Fruit fly (Drosophila melanogaster) whole organism, prepupa: ENCODE results near the gene eIF3g1.

Source experiments
- Blimp-1 ChIP-seq: fragments of 200-800 bp; sonication (Bioruptor generic); optimal IDR thresholded peaks from 3 replicates; lab custom pipeline; 2017; ENCODE audit warnings: missing biosample characterization, missing genetic modification characterization, mild to moderate bottlenecking, moderate library complexity, missing genetic modification reagents
- CG10669 ChIP-seq: fragments of 200-800 bp; sonication (Bioruptor generic); optimal IDR thresholded peaks from 3 replicates; lab custom pipeline; 2018; ENCODE audit warnings: missing biosample characterization, mild to moderate bottlenecking, missing genetic modification characterization, moderate library complexity
- CG11762 ChIP-seq: fragments of 200-800 bp; sonication (Bioruptor generic); optimal IDR thresholded peaks from 3 replicates; lab custom pipeline; 2016; ENCODE audit warnings: missing biosample characterization, missing genetic modification characterization; ENCODE audit not compliant: insufficient read depth
- CG11902 ChIP-seq: fragments of 200-800 bp; sonication (Bioruptor generic); optimal IDR thresholded peaks from 3 replicates; lab custom pipeline; 2016; ENCODE audit warnings: missing biosample characterization, missing genetic modification characterization
- CG15336 ChIP-seq: fragments of 200-800 bp; sonication (Bioruptor generic); IDR thresholded peaks from 2 replicates; pipeline ENCODE4 v1.3.6; 2022; ENCODE audit warnings: missing biosample characterization, missing genetic modification characterization
- CG1621 ChIP-seq: fragments of 200-800 bp; sonication (Bioruptor generic); optimal IDR thresholded peaks from 3 replicates; lab custom pipeline; 2018; ENCODE audit warnings: missing biosample characterization, mild to moderate bottlenecking, missing genetic modification characterization
- CG3032 ChIP-seq: fragments of 200-800 bp; optimal IDR thresholded peaks from 2 replicates; lab custom pipeline; 2019; ENCODE audit warnings: missing biosample characterization, mild to moderate bottlenecking, missing genetic modification characterization, moderate library complexity
- CG31627 ChIP-seq: fragments of 200-800 bp; sonication (Bioruptor generic); optimal IDR thresholded peaks from 3 replicates; lab custom pipeline; 2016; ENCODE audit warnings: missing biosample characterization, missing genetic modification characterization
- CG32006 ChIP-seq: fragments of 200-800 bp; sonication (Bioruptor generic); optimal IDR thresholded peaks from 3 replicates; lab custom pipeline; 2017; ENCODE audit warnings: missing biosample characterization, mild to moderate bottlenecking, missing genetic modification characterization
- CG34406 ChIP-seq: fragments of 200-800 bp; sonication (Bioruptor generic); optimal IDR thresholded peaks from 3 replicates; lab custom pipeline; 2016; ENCODE audit warnings: missing biosample characterization, missing genetic modification characterization
- CG3919 ChIP-seq: fragments of 200-800 bp; sonication (Bioruptor generic); optimal IDR thresholded peaks from 3 replicates; lab custom pipeline; 2016; ENCODE audit warnings: missing biosample characterization, missing genetic modification characterization
- CG6163 ChIP-seq: fragments of 200-800 bp; sonication (Bioruptor generic); IDR thresholded peaks from 3 replicates; pipeline ENCODE4 v1.3.6; 2022; ENCODE audit warnings: missing biosample characterization, missing genetic modification characterization
- CG6276 ChIP-seq: fragments of 200-800 bp; sonication (Bioruptor generic); optimal IDR thresholded peaks from 2 replicates; lab custom pipeline; 2017; ENCODE audit warnings: missing biosample characterization, mild to moderate bottlenecking, missing genetic modification characterization
- CG6792 ChIP-seq: fragments of 200-800 bp; sonication (Bioruptor generic); optimal IDR thresholded peaks from 3 replicates; lab custom pipeline; 2016; ENCODE audit warnings: missing biosample characterization, missing genetic modification characterization
- CG6808 ChIP-seq: fragments of 200-800 bp; sonication (Bioruptor generic); optimal IDR thresholded peaks from 3 replicates; lab custom pipeline; 2017; ENCODE audit warnings: missing biosample characterization, missing genetic modification characterization, mild to moderate bottlenecking, moderate library complexity, missing genetic modification reagents
- CG6854 ChIP-seq: fragments of 200-800 bp; sonication (Bioruptor generic); optimal IDR thresholded peaks from 2 replicates; lab custom pipeline; 2017; ENCODE audit warnings: missing biosample characterization, mild to moderate bottlenecking, missing genetic modification characterization
- CG7368 ChIP-seq: fragments of 200-800 bp; sonication (Bioruptor generic); optimal IDR thresholded peaks from 3 replicates; lab custom pipeline; 2016; ENCODE audit warnings: missing biosample characterization, missing genetic modification characterization
- CG8119 ChIP-seq: fragments of 200-800 bp; sonication (Bioruptor generic); IDR thresholded peaks from 3 replicates; pipeline ENCODE4 v1.3.6; 2022; ENCODE audit warnings: missing biosample characterization, missing genetic modification characterization
- CG8632 ChIP-seq: fragments of 200-800 bp; sonication (Bioruptor generic); optimal IDR thresholded peaks from 3 replicates; lab custom pipeline; 2016; ENCODE audit warnings: missing biosample characterization, missing genetic modification characterization
- CG9139 ChIP-seq: fragments of 200-800 bp; sonication (Bioruptor generic); optimal IDR thresholded peaks from 3 replicates; lab custom pipeline; 2017; ENCODE audit warnings: missing biosample characterization, mild to moderate bottlenecking, missing genetic modification characterization
- Eip75B ChIP-seq: fragments of 200-800 bp; sonication (Bioruptor generic); optimal IDR thresholded peaks from 3 replicates; lab custom pipeline; 2016; ENCODE audit warnings: missing biosample characterization, missing genetic modification characterization
- Eip78C ChIP-seq: fragments of 200-800 bp; sonication (Bioruptor generic); peaks from one replicate; lab custom pipeline; 2016; ENCODE audit warnings: missing biosample characterization, missing genetic modification characterization
- Hr39 ChIP-seq: fragments of 200-800 bp; sonication (Bioruptor generic); optimal IDR thresholded peaks from 2 replicates; lab custom pipeline; 2016; ENCODE audit warnings: missing biosample characterization, missing genetic modification characterization
- Hr4 ChIP-seq: fragments of 200-800 bp; sonication (Bioruptor generic); optimal IDR thresholded peaks from 3 replicates; lab custom pipeline; 2016; ENCODE audit warnings: missing biosample characterization, missing genetic modification characterization
- OdsH ChIP-seq: fragments of 200-800 bp; sonication (Bioruptor generic); optimal IDR thresholded peaks from 3 replicates; lab custom pipeline; 2016; ENCODE audit warnings: missing biosample characterization, missing genetic modification characterization
- Sox102F ChIP-seq: fragments of 200-800 bp; sonication (Bioruptor generic); optimal IDR thresholded peaks from 2 replicates; lab custom pipeline; 2016; ENCODE audit warnings: missing biosample characterization, mild to moderate bottlenecking, missing genetic modification characterization
- Sox14 ChIP-seq: fragments of 200-800 bp; sonication (Bioruptor generic); optimal IDR thresholded peaks from 3 replicates; lab custom pipeline; 2016; ENCODE audit warnings: missing biosample characterization, missing genetic modification characterization
- achi ChIP-seq: fragments of 200-800 bp; sonication (Bioruptor generic); optimal IDR thresholded peaks from 3 replicates; lab custom pipeline; 2016; ENCODE audit warnings: missing biosample characterization, missing genetic modification characterization
- acj6 ChIP-seq: fragments of 200-800 bp; sonication (Bioruptor generic); optimal IDR thresholded peaks from 3 replicates; lab custom pipeline; 2016; ENCODE audit warnings: missing biosample characterization, missing genetic modification characterization
- dac ChIP-seq: fragments of 200-800 bp; sonication (Bioruptor generic); optimal IDR thresholded peaks from 2 replicates; lab custom pipeline; 2017; ENCODE audit warnings: missing biosample characterization, mild to moderate bottlenecking, missing genetic modification characterization
- dsx ChIP-seq: fragments of 200-800 bp; optimal IDR thresholded peaks from 3 replicates; lab custom pipeline; 2019; ENCODE audit warnings: missing biosample characterization, mild to moderate bottlenecking, missing genetic modification characterization, moderate library complexity; ENCODE audit not compliant: poor library complexity, severe bottlenecking
- eg ChIP-seq: fragments of 200-800 bp; sonication (Bioruptor generic); IDR thresholded peaks from 3 replicates; pipeline ENCODE4 v1.3.6; 2022; ENCODE audit warnings: missing biosample characterization, missing genetic modification characterization
- esn ChIP-seq: fragments of 200-800 bp; sonication (Bioruptor generic); optimal IDR thresholded peaks from 2 replicates; lab custom pipeline; 2016; ENCODE audit warnings: missing biosample characterization, mild to moderate bottlenecking, missing genetic modification characterization, moderate library complexity
- fd59A ChIP-seq: fragments of 200-800 bp; sonication (Bioruptor generic); optimal IDR thresholded peaks from 2 replicates; lab custom pipeline; 2017; ENCODE audit warnings: missing biosample characterization, mild to moderate bottlenecking, missing genetic modification characterization, missing genetic modification reagents
- net ChIP-seq: fragments of 200-800 bp; sonication (Bioruptor generic); optimal IDR thresholded peaks from 3 replicates; lab custom pipeline; 2016; ENCODE audit warnings: missing biosample characterization, missing genetic modification characterization
- pdm3 ChIP-seq: fragments of 200-800 bp; sonication (Bioruptor generic); optimal IDR thresholded peaks from 3 replicates; lab custom pipeline; 2016; ENCODE audit warnings: missing biosample characterization, missing genetic modification characterization
- salr ChIP-seq, 2 experiments: fragments of 200-800 bp; sonication (Bioruptor generic); optimal IDR thresholded peaks; 3 replicates each; lab custom pipeline; 2016 to 2018; ENCODE audit warnings: missing biosample characterization in 2 of 2, missing genetic modification characterization in 2 of 2, mild to moderate bottlenecking in 1 of 2
- spab ChIP-seq: fragments of 200-800 bp; sonication (Bioruptor generic); optimal IDR thresholded peaks from 2 replicates; lab custom pipeline; 2017; ENCODE audit warnings: missing biosample characterization, mild to moderate bottlenecking, missing genetic modification characterization, missing genetic modification reagents
- ss ChIP-seq, 2 experiments: fragments of 200-800 bp; sonication (Bioruptor generic); optimal IDR thresholded peaks; 2 replicates in 1 of 2; 3 replicates in 1 of 2; lab custom pipeline; 2017 to 2018; ENCODE audit warnings: mild to moderate bottlenecking in 2 of 2, missing biosample characterization in 2 of 2, missing genetic modification characterization in 2 of 2, moderate library complexity in 1 of 2
- svp ChIP-seq: fragments of 200-800 bp; sonication (Bioruptor generic); peaks from one replicate; lab custom pipeline; 2016; ENCODE audit warnings: missing biosample characterization, missing genetic modification characterization
- topi ChIP-seq: fragments of 200-800 bp; sonication (Bioruptor generic); optimal IDR thresholded peaks from 3 replicates; lab custom pipeline; 2016; ENCODE audit warnings: missing biosample characterization, missing genetic modification characterization
- vri ChIP-seq: fragments of 200-800 bp; sonication (Bioruptor generic); optimal IDR thresholded peaks from 3 replicates; lab custom pipeline; 2016; ENCODE audit warnings: missing biosample characterization, mild to moderate bottlenecking, missing genetic modification characterization

Gene eIF3g1

DNA sequence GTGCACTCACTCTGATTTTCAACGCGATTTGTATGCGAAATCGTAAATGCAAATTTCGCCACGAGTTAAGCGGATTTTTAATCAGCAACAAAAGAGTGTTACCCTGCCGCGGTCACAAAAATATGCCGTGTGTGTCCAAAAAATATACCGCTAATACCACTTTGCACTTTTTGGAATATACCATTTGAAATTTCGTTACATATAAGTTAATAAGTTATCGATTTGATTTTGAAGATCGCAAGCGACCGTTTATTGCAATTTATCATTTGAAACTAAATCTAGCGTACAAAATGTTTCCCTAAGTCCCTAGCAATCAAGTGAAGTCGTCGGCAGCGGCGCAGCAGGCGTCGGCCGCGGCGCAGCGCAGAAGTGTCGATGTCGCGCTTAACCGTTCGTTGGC lies at the start of gene eIF3g1:
Gene eIF3g1 (minus strand): TSS at position 101 of the 400 bp plus-strand sequence.
- peak; percentile 12 for TF ChIP-seq CG6854 (GFP tag; lab: Kevin White, UChicago)

DNA sequence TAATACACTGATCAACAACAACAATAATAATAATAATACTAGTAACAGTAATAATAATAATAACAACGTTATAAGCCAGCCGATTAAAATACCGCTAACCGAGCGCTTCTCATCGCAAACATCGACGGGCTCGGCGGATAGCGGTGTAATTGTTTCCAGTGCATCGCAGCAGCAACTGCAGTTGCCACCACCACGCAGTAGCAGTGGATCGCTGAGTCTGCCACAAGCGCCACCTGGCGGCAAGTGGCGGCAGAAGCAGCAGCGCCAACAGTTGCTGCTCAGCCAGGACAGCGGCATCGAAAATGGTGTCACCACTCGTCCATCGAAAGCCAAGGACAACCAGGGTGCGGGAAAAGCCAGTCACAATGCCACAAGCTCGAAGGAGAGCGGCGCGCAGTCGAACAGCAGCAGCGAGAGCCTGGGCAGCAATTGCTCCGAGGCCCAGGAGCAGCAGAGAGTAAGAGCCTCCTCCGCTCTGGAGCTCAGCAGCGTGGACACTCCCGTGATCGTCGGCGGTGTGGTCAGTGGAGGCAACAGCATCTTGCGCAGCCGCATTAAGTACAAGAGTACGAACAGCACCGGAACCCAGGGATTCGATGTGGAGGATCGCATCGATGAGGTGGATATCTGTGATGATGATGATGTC lies 49.4 kb upstream of the eIF3g1 start:
- no peak for TF ChIP-seq CG31627 (GFP tag; lab: Kevin White, UChicago)
- TF ChIP-seq CG10669 (GFP tag; lab: Kevin White, UChicago): peak; percentile 25
- peak; percentile 19 for TF ChIP-seq pdm3 (GFP tag; lab: Kevin White, UChicago)
- TF ChIP-seq CG6163: peak; percentile 73
- peak; percentile 7 for TF ChIP-seq CG3032 (tag; lab: Kevin White, UChicago)
- TF ChIP-seq CG15336: peak; percentile 46
- TF ChIP-seq Sox14 (GFP tag; lab: Kevin White, UChicago): no peak
- no peak for TF ChIP-seq CG8632 (GFP tag; lab: Kevin White, UChicago)
- TF ChIP-seq Eip75B (GFP tag; lab: Kevin White, UChicago): no peak
- peak; percentile 3 for TF ChIP-seq Blimp-1 (GFP tag; lab: Kevin White, UChicago)
- peak; percentile 24 for TF ChIP-seq CG1621 (tag; lab: Kevin White, UChicago)
- TF ChIP-seq CG32006 (GFP tag; lab: Kevin White, UChicago): peak; percentile 51
- peak; percentile 42; the same call in 2 of the 3 replicates for TF ChIP-seq CG8119 (GFP tag; lab: Robert Waterston, UW)
- TF ChIP-seq Hr4: peak; percentile 25
- TF ChIP-seq net (GFP tag; lab: Kevin White, UChicago): peak; percentile 43
- peak; percentile 55 for TF ChIP-seq CG3919
- TF ChIP-seq Hr39 (GFP tag; lab: Kevin White, UChicago): no peak
- peak; percentile 17 for TF ChIP-seq acj6 (GFP tag; lab: Kevin White, UChicago)
- peak; percentile 17 for TF ChIP-seq CG6792 (GFP tag; lab: Kevin White, UChicago)
- peak; percentile 19 for TF ChIP-seq OdsH (GFP tag; lab: Kevin White, UChicago)
- TF ChIP-seq ss (GFP tag; optimal IDR thresholded peaks at IDR 0.05; lab: Kevin White, UChicago): peak; percentile 23 to 48
- TF ChIP-seq CG6808 (GFP tag; lab: Kevin White, UChicago): peak; percentile 31
- TF ChIP-seq eg: peak; percentile 53; the same call in 2 of the 3 replicates
- peak; percentile 51 for TF ChIP-seq svp (GFP tag; lab: Kevin White, UChicago)
- TF ChIP-seq achi: peak; percentile 3
- TF ChIP-seq esn (GFP tag; lab: Kevin White, UChicago): no peak
- peak in 1 of 2 experiments; percentile 2 for TF ChIP-seq salr (GFP tag; optimal IDR thresholded peaks at IDR 0.05; lab: Kevin White, UChicago)
- TF ChIP-seq Eip78C (GFP tag; lab: Kevin White, UChicago): peak; percentile 70

DNA sequence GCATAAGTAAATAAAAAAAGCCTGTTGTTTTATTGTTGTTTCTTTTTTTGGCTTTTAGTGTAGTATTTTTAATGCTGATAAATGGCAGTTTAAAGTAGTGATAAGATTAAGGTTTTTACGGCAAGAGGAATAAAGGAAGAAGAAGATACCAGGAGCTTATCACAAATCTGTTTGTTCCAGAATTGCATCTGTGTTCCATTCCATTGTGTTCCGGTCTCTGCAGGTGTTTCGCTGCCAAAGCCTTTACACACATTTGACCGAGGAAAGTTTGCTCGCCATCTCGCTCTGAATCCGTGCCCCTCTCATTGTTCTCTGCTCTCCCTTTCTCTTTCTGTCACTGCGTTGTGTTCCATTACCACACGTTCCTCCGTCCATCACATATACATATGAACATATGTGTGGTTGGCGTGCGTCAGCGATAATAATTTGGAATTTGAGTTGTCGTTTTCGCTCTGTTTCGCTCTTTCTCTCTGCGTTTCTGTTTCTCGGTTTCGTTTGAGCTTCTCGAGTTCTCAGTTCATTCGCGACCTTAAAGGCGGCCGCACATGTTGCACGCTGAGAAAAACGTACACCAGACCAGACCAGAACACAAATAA lies 48.2 kb upstream of the eIF3g1 start:
- TF ChIP-seq fd59A (GFP tag; lab: Kevin White, UChicago): no peak
- no peak for TF ChIP-seq CG7368 (GFP tag; lab: Kevin White, UChicago)
- TF ChIP-seq CG11902 (GFP tag; lab: Kevin White, UChicago): no peak
- TF ChIP-seq vri (GFP tag; lab: Kevin White, UChicago): peak; percentile 84
- TF ChIP-seq CG31627 (GFP tag; lab: Kevin White, UChicago): no peak
- TF ChIP-seq esn (GFP tag; lab: Kevin White, UChicago): peak; percentile 8
- TF ChIP-seq CG1621 (tag; lab: Kevin White, UChicago): peak; percentile 16
- TF ChIP-seq dac (GFP tag; lab: Kevin White, UChicago): no peak
- TF ChIP-seq CG32006 (GFP tag; lab: Kevin White, UChicago): no peak
- TF ChIP-seq CG10669 (GFP tag; lab: Kevin White, UChicago): no peak
- peak; percentile 5 for TF ChIP-seq Eip75B (GFP tag; lab: Kevin White, UChicago)
- TF ChIP-seq net (GFP tag; lab: Kevin White, UChicago): peak; percentile 15
- peak; percentile 71 for TF ChIP-seq Sox102F (GFP tag; lab: Kevin White, UChicago)
- TF ChIP-seq Blimp-1 (GFP tag; lab: Kevin White, UChicago): peak; percentile 58
- TF ChIP-seq ss (GFP tag; optimal IDR thresholded peaks at IDR 0.05; lab: Kevin White, UChicago): peak; percentile 42 to 72
- TF ChIP-seq achi: no peak
- peak; percentile 40 for TF ChIP-seq dsx
- TF ChIP-seq CG11762: no peak
- no peak for TF ChIP-seq CG34406
- TF ChIP-seq topi (GFP tag; lab: Kevin White, UChicago): peak; percentile 11
- TF ChIP-seq CG6163: peak; percentile 64; the same call in 2 of the 3 replicates
- TF ChIP-seq spab (GFP tag; lab: Kevin White, UChicago): no peak
- TF ChIP-seq pdm3 (GFP tag; lab: Kevin White, UChicago): no peak
- TF ChIP-seq CG6276 (GFP tag; lab: Kevin White, UChicago): peak; percentile 62
- no peak for TF ChIP-seq Hr39 (GFP tag; lab: Kevin White, UChicago)
- TF ChIP-seq eg: peak; percentile 43; the same call in 1 of the 3 replicates
- peak; percentile 68 for TF ChIP-seq Eip78C (GFP tag; lab: Kevin White, UChicago)
- TF ChIP-seq CG9139 (GFP tag; lab: Kevin White, UChicago): peak; percentile 39
- no peak for TF ChIP-seq Hr4
- 0 out of 3 replicates have a peak, but pooled peaks have one; percentile 34 for TF ChIP-seq CG8119 (GFP tag; lab: Robert Waterston, UW)
